Fruit fly (Drosophila melanogaster): Measurements from ENCODE around the gene Npc2h.

Npc2h gene

DNA sequence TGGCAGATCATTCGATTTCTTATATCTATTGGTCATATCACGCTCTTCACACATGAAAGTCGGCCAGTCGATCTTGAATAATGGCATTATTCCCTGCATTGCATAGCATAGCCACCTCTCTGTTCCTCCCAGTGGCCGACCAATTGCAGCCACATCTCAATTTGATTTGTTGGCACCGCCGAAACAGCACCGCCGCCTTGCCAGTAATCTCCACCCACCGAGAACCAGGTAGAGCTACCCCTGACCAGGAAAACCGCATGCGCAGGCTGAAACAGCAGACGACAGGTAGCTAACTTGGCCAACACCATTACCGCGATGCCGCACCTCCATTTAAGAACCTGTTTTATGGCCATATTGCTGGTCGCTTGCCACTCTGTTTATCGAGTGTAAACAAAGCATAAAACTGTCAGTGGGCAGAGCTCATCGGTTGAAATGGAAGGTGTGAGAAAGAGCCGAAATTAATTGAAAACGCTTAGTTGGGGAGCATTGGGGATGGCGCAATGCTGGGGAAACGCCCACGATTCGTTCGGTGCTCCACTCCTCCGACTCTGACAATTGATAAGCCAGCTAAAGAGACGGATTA lies 20.9 kb upstream of the Npc2h start (continued):
- TF ChIP-seq BtbVII (GFP tag; optimal IDR thresholded peaks at IDR 0.05) = no peak
- TF ChIP-seq Nf-YC (tag; optimal IDR thresholded peaks at IDR 0.05) = peak; percentile 93
- TF ChIP-seq gro (GFP tag; optimal IDR thresholded peaks at IDR 0.05) = no peak
- TF ChIP-seq CG10209 (GFP tag; optimal IDR thresholded peaks at IDR 0.05) = peak; percentile 25
- no peak for TF ChIP-seq wor (GFP tag; IDR thresholded peaks at IDR 0.05)
- peak; percentile 7 for TF ChIP-seq CG4424 (GFP tag; optimal IDR thresholded peaks at IDR 0.05)
- peak; percentile 40 for TF ChIP-seq CG6813 (GFP tag; optimal IDR thresholded peaks at IDR 0.05)
- TF ChIP-seq tup (GFP tag; optimal IDR thresholded peaks at IDR 0.05) = no peak
- TF ChIP-seq ftz-f1 (GFP tag; optimal IDR thresholded peaks at IDR 0.05) = no peak
- TF ChIP-seq CG15696 (tag; optimal IDR thresholded peaks at IDR 0.05) = peak; percentile 71
- TF ChIP-seq Ptx1 (GFP tag; IDR thresholded peaks at IDR 0.05) = no peak
- no peak for TF ChIP-seq E2f1 (GFP tag; IDR thresholded peaks at IDR 0.05)
- no peak for TF ChIP-seq CG1792 (GFP tag; optimal IDR thresholded peaks at IDR 0.05)
- no peak for TF ChIP-seq grn (GFP tag; optimal IDR thresholded peaks at IDR 0.05)
- no peak for TF ChIP-seq Ssrp (tag; optimal IDR thresholded peaks at IDR 0.05)
- no peak for TF ChIP-seq nmo (GFP tag; optimal IDR thresholded peaks at IDR 0.05)
- TF ChIP-seq kni (GFP tag; optimal IDR thresholded peaks at IDR 0.05) = peak; percentile 59
- no peak for TF ChIP-seq CG16779 (GFP tag; IDR thresholded peaks at IDR 0.05)
- no peak for TF ChIP-seq CG6254 (GFP tag; optimal IDR thresholded peaks at IDR 0.05)
- TF ChIP-seq CG6683 (GFP tag; optimal IDR thresholded peaks at IDR 0.05) = no peak
- TF ChIP-seq seq (GFP tag; IDR thresholded peaks at IDR 0.05) = 0 out of 2 replicates have a peak, but pooled peaks have one; percentile 16
- no peak for TF ChIP-seq tx (GFP tag; optimal IDR thresholded peaks at IDR 0.05)
- peak; percentile 12 for TF ChIP-seq CG33213 (GFP tag; optimal IDR thresholded peaks at IDR 0.05)
- no peak for TF ChIP-seq lbe (GFP tag; optimal IDR thresholded peaks at IDR 0.05)
- no peak for TF ChIP-seq CG3163 (GFP tag; optimal IDR thresholded peaks at IDR 0.05)
- TF ChIP-seq Doc3 (GFP tag; IDR thresholded peaks at IDR 0.05; ENCODE audit: partially characterized antibody) = no peak
- TF ChIP-seq CG34422 (GFP tag; IDR thresholded peaks at IDR 0.05) = no peak
- no peak for TF ChIP-seq ap (GFP tag; IDR thresholded peaks at IDR 0.05)
- peak; percentile 50 for TF ChIP-seq CG15479 (GFP tag; optimal IDR thresholded peaks at IDR 0.05)
- no peak for TF ChIP-seq twi (tag; optimal IDR thresholded peaks at IDR 0.05)
- peak; percentile 15 for TF ChIP-seq CG14710 (tag; optimal IDR thresholded peaks at IDR 0.05)
- no peak for TF ChIP-seq CG10274 (GFP tag; optimal IDR thresholded peaks at IDR 0.05)
- TF ChIP-seq CG7839 (tag; optimal IDR thresholded peaks at IDR 0.05) = no peak
- TF ChIP-seq hth (optimal IDR thresholded peaks at IDR 0.05) = no peak
- TF ChIP-seq CG7786 (GFP tag; optimal IDR thresholded peaks at IDR 0.05) = peak; percentile 18
- TF ChIP-seq CG42726 (GFP tag; IDR thresholded peaks at IDR 0.05; ENCODE audit: partially characterized antibody) = no peak
- no peak for TF ChIP-seq ken (GFP tag; IDR thresholded peaks at IDR 0.05)
- TF ChIP-seq CG4854 (GFP tag; optimal IDR thresholded peaks at IDR 0.05) = no peak
- TF ChIP-seq Six4 (GFP tag; optimal IDR thresholded peaks at IDR 0.05) = no peak
- no peak for TF ChIP-seq CG9437 (GFP tag; optimal IDR thresholded peaks at IDR 0.05)
- TF ChIP-seq CG14441 (GFP tag; IDR thresholded peaks at IDR 0.05) = no peak
- no peak for TF ChIP-seq fru (optimal IDR thresholded peaks at IDR 0.05)
- TF ChIP-seq Dip3 (GFP tag; optimal IDR thresholded peaks at IDR 0.05) = no peak
- peak; percentile 41 for TF ChIP-seq CG15601 (tag; optimal IDR thresholded peaks at IDR 0.05)
- no peak for TF ChIP-seq H2.0 (GFP tag; IDR thresholded peaks at IDR 0.05)
- no peak for TF ChIP-seq Adf1 (GFP tag; IDR thresholded peaks at IDR 0.05)
- peak; percentile 31 for TF ChIP-seq CG8089 (GFP tag; optimal IDR thresholded peaks at IDR 0.05)
- TF ChIP-seq CG7271 (tag; optimal IDR thresholded peaks at IDR 0.05) = peak; percentile 34
- no peak for TF ChIP-seq knrl (GFP tag; IDR thresholded peaks at IDR 0.05; ENCODE audit: partially characterized antibody)
- TF ChIP-seq bsh (GFP tag; optimal IDR thresholded peaks at IDR 0.05) = peak in 1 of 2 experiments; percentile 23
- no peak for TF ChIP-seq CG13287 (GFP tag; IDR thresholded peaks at IDR 0.05; ENCODE audit: partially characterized antibody)

Measured in whole organism, embryonic.